Fruit fly (Drosophila melanogaster): ENCODE data around the gene nes.

nes gene

DNA sequence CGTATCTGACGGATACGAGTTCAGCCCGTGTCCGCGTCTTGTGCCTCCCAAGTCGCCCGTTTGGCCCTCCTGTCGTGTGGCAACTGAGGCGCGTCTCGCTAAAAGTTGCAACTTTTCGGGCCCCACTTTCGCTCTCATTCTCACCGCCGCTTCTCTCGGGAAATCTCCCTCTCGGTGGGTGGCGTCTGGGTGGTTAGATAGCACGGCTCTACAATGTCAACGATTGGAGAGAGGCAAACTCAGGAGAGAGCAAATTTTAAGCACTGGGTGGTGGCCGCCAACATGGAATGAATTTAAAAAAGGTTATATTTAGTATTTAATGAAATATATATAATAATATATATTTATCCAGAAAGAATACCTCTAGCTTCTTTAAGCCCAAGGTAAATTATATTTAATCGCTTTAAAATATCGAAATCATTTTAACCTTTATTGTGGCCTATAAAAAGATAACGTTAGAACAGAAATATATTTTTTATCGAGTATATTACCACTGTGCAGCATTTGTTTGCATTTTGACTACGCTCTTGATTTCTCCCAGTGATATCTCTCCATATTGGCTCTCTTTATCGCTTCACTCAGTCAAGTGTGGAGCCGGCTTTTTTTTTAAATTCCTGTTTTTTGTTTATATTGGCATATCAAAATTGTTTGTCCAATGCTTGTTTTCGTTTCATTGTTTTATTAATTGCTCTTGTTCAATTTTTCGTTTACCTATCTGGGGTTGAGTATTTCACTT is 32.1 kb upstream of the nes start, which contains the start of gene Gbs-76A (continued):
- peak; percentile 29 for TF ChIP-seq CG12744 (GFP tag; optimal IDR thresholded peaks at IDR 0.05)
- TF ChIP-seq scrt (GFP tag; optimal IDR thresholded peaks at IDR 0.05): peak; percentile 77
- TF ChIP-seq CG14860 (GFP tag; IDR thresholded peaks at IDR 0.05; ENCODE audit: partially characterized antibody): peak; percentile 49; the same call in 1 of the 3 replicates
- no peak for TF ChIP-seq emc (GFP tag; optimal IDR thresholded peaks at IDR 0.05)
- peak; percentile 67 for TF ChIP-seq GATAe (GFP tag; conservative IDR thresholded peaks at IDR 0.05)
- TF ChIP-seq Stat92E (GFP tag; optimal IDR thresholded peaks at IDR 0.05): no peak
- peak in 1 of 2 experiments; percentile 64 for TF ChIP-seq Hr78 (GFP tag; optimal IDR thresholded peaks at IDR 0.05)
- peak; percentile 73 for TF ChIP-seq croc (GFP tag; conservative IDR thresholded peaks at IDR 0.05)
- TF ChIP-seq Gsc (GFP tag; IDR thresholded peaks at IDR 0.05): no peak
- peak; percentile 82 for TF ChIP-seq CG17829 (tag; optimal IDR thresholded peaks at IDR 0.05)
- TF ChIP-seq Mrtf (GFP tag; IDR thresholded peaks at IDR 0.05): 0 out of 3 replicates have a peak, but pooled peaks have one; percentile 48
- TF ChIP-seq schlank (tag; optimal IDR thresholded peaks at IDR 0.05): peak; percentile 18
- TF ChIP-seq CG15514 (GFP tag; optimal IDR thresholded peaks at IDR 0.05): peak; percentile 69
- TF ChIP-seq sim (GFP tag; IDR thresholded peaks at IDR 0.05): no peak
- TF ChIP-seq CG13624 (GFP tag; optimal IDR thresholded peaks at IDR 0.05): no peak
- TF ChIP-seq MTF-1 (GFP tag; optimal IDR thresholded peaks at IDR 0.05; ENCODE audit: borderline replicate concordance): no peak
- TF ChIP-seq Usf (GFP tag; optimal IDR thresholded peaks at IDR 0.05): peak; percentile 33
- peak; percentile 72 for TF ChIP-seq Med (GFP tag)
- peak; percentile 77 for TF ChIP-seq Fer2 (tag; optimal IDR thresholded peaks at IDR 0.05)
- peak; percentile 58 to 89 for TF ChIP-seq bsh (GFP tag; optimal IDR thresholded peaks at IDR 0.05)
- TF ChIP-seq CG2889 (GFP tag; IDR thresholded peaks at IDR 0.05): peak; percentile 56; the same call in 1 of the 3 replicates
- no peak for TF ChIP-seq Pdp1 (GFP tag; optimal IDR thresholded peaks at IDR 0.05)
- TF ChIP-seq CkIIα-i1 (GFP tag; IDR thresholded peaks at IDR 0.05): no peak
- peak; percentile 34 for TF ChIP-seq CG12104 (GFP tag; optimal IDR thresholded peaks at IDR 0.05)
- 0 out of 3 replicates have a peak, but pooled peaks have one; percentile 25 for TF ChIP-seq hb (GFP tag; IDR thresholded peaks at IDR 0.05; ENCODE audit: partially characterized antibody)
- TF ChIP-seq CG17186 (GFP tag; optimal IDR thresholded peaks at IDR 0.05): no peak
- peak; percentile 96 for TF ChIP-seq row (GFP tag; IDR thresholded peaks at IDR 0.05)
- TF ChIP-seq vvl (GFP tag; IDR thresholded peaks at IDR 0.05): peak; percentile 75
- peak; percentile 79 for TF ChIP-seq CG7357 (GFP tag; IDR thresholded peaks at IDR 0.05)
- TF ChIP-seq CG42726 (GFP tag; IDR thresholded peaks at IDR 0.05; ENCODE audit: partially characterized antibody): no peak
- TF ChIP-seq CG17568 (GFP tag; optimal IDR thresholded peaks at IDR 0.05): peak; percentile 52
- peak; percentile 93 for TF ChIP-seq CG18599 (GFP tag; optimal IDR thresholded peaks at IDR 0.05)
- peak; percentile 85 for TF ChIP-seq CG6765 (GFP tag; optimal IDR thresholded peaks at IDR 0.05)
- TF ChIP-seq lola (GFP tag; optimal IDR thresholded peaks at IDR 0.05): peak in 1 of 3 experiments; percentile 64
- peak; percentile 79 for TF ChIP-seq CG6254 (GFP tag; optimal IDR thresholded peaks at IDR 0.05)
- no peak for TF ChIP-seq sens-2 (GFP tag; IDR thresholded peaks at IDR 0.05)
- TF ChIP-seq trem (tag; optimal IDR thresholded peaks at IDR 0.05): peak; percentile 75
- TF ChIP-seq CG7372 (GFP tag; IDR thresholded peaks at IDR 0.05): no peak; the same call in 1 of the 2 replicates
- TF ChIP-seq CG4617 (GFP tag; optimal IDR thresholded peaks at IDR 0.05; ENCODE audit: borderline replicate concordance): peak; percentile 4
- TF ChIP-seq D19A (tag; optimal IDR thresholded peaks at IDR 0.05): peak; percentile 79
- 0 out of 2 replicates have a peak, but pooled peaks have one; percentile 5 for TF ChIP-seq danr (GFP tag; IDR thresholded peaks at IDR 0.05)
- TF ChIP-seq zf30C (GFP tag; optimal IDR thresholded peaks at IDR 0.05): peak; percentile 75
- peak; percentile 62 for TF ChIP-seq gsb (GFP tag; IDR thresholded peaks at IDR 0.05)
- TF ChIP-seq yki (optimal IDR thresholded peaks at IDR 0.05): peak; percentile 16
- TF ChIP-seq CG12299 (tag; optimal IDR thresholded peaks at IDR 0.05): peak; percentile 74
- no peak for TF ChIP-seq lov (optimal IDR thresholded peaks at IDR 0.05)
- TF ChIP-seq lov (GFP tag; IDR thresholded peaks at IDR 0.05): 0 out of 3 replicates have a peak, but pooled peaks have one; percentile 27

Data from whole organism, embryonic.